Fruit fly (Drosophila melanogaster) whole organism, embryonic: Measurements from ENCODE around the gene PIG-U.

ENCODE experiments used
- Abd-B ChIP-seq: fragments of 200-800 bp; sonication (Bioruptor generic); optimal IDR thresholded peaks from 2 replicates; lab custom pipeline; 2018; ENCODE audit warnings: missing biosample characterization, mild to moderate bottlenecking, missing genetic modification characterization, moderate library complexity
- Aef1 ChIP-seq: fragments of 200-800 bp; sonication (Bioruptor generic); IDR thresholded peaks from 3 replicates; pipeline ENCODE4 v1.3.6; 2022; ENCODE audit warnings: missing biosample characterization, missing genetic modification characterization
- CG10366 ChIP-seq: fragments of 200-800 bp; sonication (Bioruptor generic); IDR thresholded peaks from 2 replicates; pipeline ENCODE4 v1.3.6; 2022; ENCODE audit warnings: missing biosample characterization, missing genetic modification characterization
- CG10462 ChIP-seq: fragments of 200-800 bp; sonication (Bioruptor generic); optimal IDR thresholded peaks from 2 replicates; lab custom pipeline; 2016; ENCODE audit warnings: missing biosample characterization, missing genetic modification characterization
- CG11695 ChIP-seq: fragments of 200-800 bp; sonication (Bioruptor generic); IDR thresholded peaks from 3 replicates; pipeline ENCODE4 v1.3.6; 2022; ENCODE audit warnings: missing biosample characterization, missing genetic modification characterization
- CG12155 ChIP-seq: fragments of 200-800 bp; sonication (Bioruptor generic); optimal IDR thresholded peaks from 3 replicates; lab custom pipeline; 2016; ENCODE audit warnings: missing biosample characterization, missing genetic modification characterization
- CG14441 ChIP-seq: fragments of 200-800 bp; sonication (Bioruptor generic); IDR thresholded peaks from 2 replicates; pipeline ENCODE4 v1.3.6; 2022; ENCODE audit warnings: missing biosample characterization, missing genetic modification characterization
- CG14860 ChIP-seq: fragments of 200-800 bp; sonication (Bioruptor generic); IDR thresholded peaks from 3 replicates; pipeline ENCODE4 v1.3.6; 2022; ENCODE audit warnings: missing biosample characterization, missing genetic modification characterization; ENCODE audit not compliant: partially characterized antibody
- CG15073 ChIP-seq: fragments of 200-800 bp; sonication (Bioruptor generic); optimal IDR thresholded peaks from 2 replicates; lab custom pipeline; 2016; ENCODE audit warnings: missing biosample characterization, missing genetic modification characterization
- CG1647 ChIP-seq: fragments of 200-800 bp; sonication (Bioruptor generic); optimal IDR thresholded peaks from 3 replicates; lab custom pipeline; 2016; ENCODE audit warnings: missing biosample characterization, missing genetic modification characterization
- CG16813 ChIP-seq: fragments of 200-800 bp; sonication (Bioruptor generic); IDR thresholded peaks from 3 replicates; pipeline ENCODE4 v1.3.6; 2022; ENCODE audit warnings: missing biosample characterization, missing genetic modification characterization; ENCODE audit not compliant: partially characterized antibody
- CG18476 ChIP-seq: fragments of 200-800 bp; sonication (Bioruptor generic); optimal IDR thresholded peaks from 2 replicates; lab custom pipeline; 2016; ENCODE audit warnings: missing biosample characterization, mild to moderate bottlenecking, missing genetic modification characterization
- CG18764 ChIP-seq: fragments of 200-800 bp; sonication (Bioruptor generic); optimal IDR thresholded peaks from 3 replicates; lab custom pipeline; 2016; ENCODE audit warnings: missing biosample characterization, missing genetic modification characterization
- CG2120 ChIP-seq: fragments of 200-800 bp; sonication (Bioruptor generic); optimal IDR thresholded peaks from 3 replicates; lab custom pipeline; 2016; ENCODE audit warnings: missing biosample characterization, missing genetic modification characterization
- CG30403 ChIP-seq: fragments of 200-800 bp; sonication (Bioruptor generic); optimal IDR thresholded peaks from 3 replicates; lab custom pipeline; 2016; ENCODE audit warnings: missing biosample characterization, missing genetic modification characterization
- CG31365 ChIP-seq: fragments of 200-800 bp; sonication (Bioruptor generic); optimal IDR thresholded peaks from 2 replicates; lab custom pipeline; 2018; ENCODE audit warnings: missing biosample characterization, mild to moderate bottlenecking, missing genetic modification characterization
- CG32532 ChIP-seq: fragments of 200-800 bp; sonication (Bioruptor generic); IDR thresholded peaks from 2 replicates; pipeline ENCODE4 v1.3.6; 2022; ENCODE audit warnings: missing biosample characterization, missing genetic modification characterization
- CG32767 ChIP-seq: fragments of 200-800 bp; sonication (Bioruptor generic); IDR thresholded peaks from 2 replicates; pipeline ENCODE4 v1.3.6; 2022; ENCODE audit warnings: missing biosample characterization, missing genetic modification characterization
- CG7928 ChIP-seq: fragments of 200-800 bp; sonication (Bioruptor generic); optimal IDR thresholded peaks from 2 replicates; lab custom pipeline; 2017; ENCODE audit warnings: missing biosample characterization, mild to moderate bottlenecking, missing genetic modification characterization
- CkIIα-i1 ChIP-seq: fragments of 200-800 bp; sonication (Bioruptor generic); IDR thresholded peaks from 2 replicates; pipeline ENCODE4 v1.3.6; 2022; ENCODE audit warnings: missing biosample characterization, missing genetic modification characterization
- CoRest ChIP-seq: fragments of 200-800 bp; sonication (Bioruptor generic); optimal IDR thresholded peaks from 3 replicates; lab custom pipeline; 2018; ENCODE audit warnings: missing biosample characterization, mild to moderate bottlenecking, missing genetic modification characterization, moderate library complexity
- CrebB ChIP-seq: fragments of 200-800 bp; sonication (Bioruptor generic); optimal IDR thresholded peaks from 3 replicates; lab custom pipeline; 2018; ENCODE audit warnings: missing biosample characterization, mild to moderate bottlenecking, missing genetic modification characterization
- Ets97D ChIP-seq: fragments of 200-800 bp; sonication (Bioruptor generic); optimal IDR thresholded peaks from 3 replicates; lab custom pipeline; 2016; ENCODE audit warnings: missing biosample characterization, missing genetic modification characterization
- Gsc ChIP-seq: fragments of 200-800 bp; sonication (Bioruptor generic); IDR thresholded peaks from 2 replicates; pipeline ENCODE4 v1.3.6; 2022; ENCODE audit warnings: missing biosample characterization, missing genetic modification characterization
- HHEX ChIP-seq: fragments of 200-800 bp; sonication (Bioruptor generic); optimal IDR thresholded peaks from 3 replicates; lab custom pipeline; 2017; ENCODE audit warnings: missing biosample characterization, mild to moderate bottlenecking, missing genetic modification characterization, missing genetic modification reagents
- Hey ChIP-seq: fragments of 200-800 bp; sonication (Bioruptor generic); optimal IDR thresholded peaks from 3 replicates; lab custom pipeline; 2018; ENCODE audit warnings: missing biosample characterization, mild to moderate bottlenecking, missing genetic modification characterization
- HmgD ChIP-seq: fragments of 200-800 bp; sonication (Bioruptor generic); optimal IDR thresholded peaks from 3 replicates; lab custom pipeline; 2016; ENCODE audit warnings: missing biosample characterization, missing genetic modification characterization
- HmgZ ChIP-seq: fragments of 200-800 bp; sonication (Bioruptor generic); optimal IDR thresholded peaks from 2 replicates; lab custom pipeline; 2018; ENCODE audit warnings: missing biosample characterization, mild to moderate bottlenecking, missing genetic modification characterization
- Kr ChIP-seq: fragments of 200-800 bp; sonication (Bioruptor generic); optimal IDR thresholded peaks from 2 replicates; lab custom pipeline; 2017; ENCODE audit warnings: missing biosample characterization, mild to moderate bottlenecking, missing genetic modification characterization
- Rfx ChIP-seq: fragments of 200-800 bp; sonication (Bioruptor generic); IDR thresholded peaks from 2 replicates; pipeline ENCODE4 v1.3.6; 2022; ENCODE audit warnings: missing biosample characterization, missing genetic modification characterization
- Stat92E ChIP-seq, 3 experiments: fragments of >200 bp in 2 of 3; fragments of 200-800 bp in 1 of 3; sonication (Bioruptor generic) in 1 of 3; optimal IDR thresholded peaks; 2 replicates each; lab custom pipeline; 2017 to 2019; ENCODE audit warnings: missing biosample characterization in 3 of 3, missing genetic modification characterization in 3 of 3, mild to moderate bottlenecking in 1 of 3, moderate library complexity in 1 of 3
- Xrp1 ChIP-seq: fragments of 200-800 bp; sonication (Bioruptor generic); IDR thresholded peaks from 2 replicates; pipeline ENCODE4 v1.3.6; 2022; ENCODE audit warnings: missing biosample characterization, missing genetic modification characterization
- bigmax ChIP-seq: fragments of 200-800 bp; sonication (Bioruptor generic); optimal IDR thresholded peaks from 2 replicates; lab custom pipeline; 2018; ENCODE audit warnings: missing biosample characterization, mild to moderate bottlenecking, missing genetic modification characterization
- bowl ChIP-seq: fragments of 200-800 bp; sonication (Bioruptor generic); IDR thresholded peaks from 2 replicates; pipeline ENCODE4 v1.3.6; 2022; ENCODE audit warnings: missing biosample characterization, missing genetic modification characterization
- crc ChIP-seq: fragments of 200-800 bp; sonication (Bioruptor generic); optimal IDR thresholded peaks from 2 replicates; lab custom pipeline; 2016; ENCODE audit warnings: missing biosample characterization, missing genetic modification characterization
- dmrt11E ChIP-seq: fragments of 200-800 bp; sonication (Bioruptor generic); optimal IDR thresholded peaks from 3 replicates; lab custom pipeline; 2018; ENCODE audit warnings: missing biosample characterization, mild to moderate bottlenecking, missing genetic modification characterization, moderate library complexity
- dysf ChIP-seq: fragments of 200-800 bp; sonication (Bioruptor generic); IDR thresholded peaks from 3 replicates; pipeline ENCODE4 v1.3.6; 2022; ENCODE audit warnings: missing biosample characterization, missing genetic modification characterization
- grn ChIP-seq: fragments of 200-800 bp; sonication (Bioruptor generic); optimal IDR thresholded peaks from 3 replicates; lab custom pipeline; 2017; ENCODE audit warnings: missing biosample characterization, missing genetic modification characterization
- inv ChIP-seq: fragments of 200-800 bp; sonication (Bioruptor generic); IDR thresholded peaks from 2 replicates; pipeline ENCODE4 v1.3.6; 2022; ENCODE audit warnings: missing biosample characterization, missing genetic modification characterization; ENCODE audit not compliant: partially characterized antibody
- lilli ChIP-seq: fragments of 200-800 bp; sonication (Bioruptor generic); optimal IDR thresholded peaks from 3 replicates; lab custom pipeline; 2016; ENCODE audit warnings: missing biosample characterization, missing genetic modification characterization
- nom ChIP-seq: fragments of 200-800 bp; sonication (Bioruptor generic); optimal IDR thresholded peaks from 2 replicates; lab custom pipeline; 2017; ENCODE audit warnings: missing biosample characterization, missing genetic modification characterization, mild to moderate bottlenecking, moderate library complexity, missing genetic modification reagents
- p53 ChIP-seq: fragments of 200-800 bp; sonication (Bioruptor generic); optimal IDR thresholded peaks from 2 replicates; lab custom pipeline; 2016; ENCODE audit warnings: missing biosample characterization, missing genetic modification characterization
- pzg ChIP-seq: fragments of 200-800 bp; sonication (Bioruptor generic); optimal IDR thresholded peaks from 3 replicates; lab custom pipeline; 2018; ENCODE audit warnings: missing biosample characterization, mild to moderate bottlenecking, missing genetic modification characterization, moderate library complexity
- ranshi ChIP-seq: fragments of 200-800 bp; sonication (Bioruptor generic); IDR thresholded peaks from 2 replicates; pipeline ENCODE4 v1.3.6; 2022; ENCODE audit warnings: missing biosample characterization, missing genetic modification characterization
- rib ChIP-seq: fragments of 200-800 bp; sonication (Bioruptor generic); IDR thresholded peaks from 2 replicates; pipeline ENCODE4 v1.3.6; 2022; ENCODE audit warnings: missing biosample characterization, missing genetic modification characterization
- schlank ChIP-seq: fragments of 200-800 bp; sonication (Bioruptor generic); optimal IDR thresholded peaks from 2 replicates; lab custom pipeline; 2018; ENCODE audit warnings: missing biosample characterization, mild to moderate bottlenecking, missing genetic modification characterization
- seq ChIP-seq: fragments of 200-800 bp; sonication (Bioruptor generic); IDR thresholded peaks from 2 replicates; pipeline ENCODE4 v1.3.6; 2022; ENCODE audit warnings: missing biosample characterization, missing genetic modification characterization
- stc ChIP-seq: fragments of 200-800 bp; sonication (Bioruptor generic); IDR thresholded peaks from 2 replicates; pipeline ENCODE4 v1.3.6; 2022; ENCODE audit warnings: missing biosample characterization, missing genetic modification characterization
- sug ChIP-seq: fragments of 200-800 bp; optimal IDR thresholded peaks from 2 replicates; lab custom pipeline; 2019; ENCODE audit warnings: missing biosample characterization, mild to moderate bottlenecking, missing genetic modification characterization, moderate library complexity
- tna ChIP-seq: fragments of 200-800 bp; sonication (Bioruptor generic); IDR thresholded peaks from 2 replicates; pipeline ENCODE4 v1.3.6; 2022; ENCODE audit warnings: missing biosample characterization, missing genetic modification characterization; ENCODE audit not compliant: partially characterized antibody
- vvl ChIP-seq: fragments of 200-800 bp; sonication (Bioruptor generic); IDR thresholded peaks from 2 replicates; pipeline ENCODE4 v1.3.6; 2022; ENCODE audit warnings: missing biosample characterization, missing genetic modification characterization
- z ChIP-seq: fragments of 200-800 bp; sonication (Bioruptor generic); IDR thresholded peaks from 3 replicates; pipeline ENCODE4 v1.3.6; 2022; ENCODE audit warnings: missing biosample characterization, missing genetic modification characterization

The PIG-U gene

dm6 chr2L:8511723-8512122, 3.2 kb upstream of the PIG-U start, which contains the start of gene CG13096 (continued):
- TF ChIP-seq CoRest (tag; lab: Kevin White, UChicago) (peak; percentile 64), CG31365 (no peak), CG16813 (GFP tag; lab: Robert Waterston, UW) (peak; percentile 98), nom (GFP tag; lab: Kevin White, UChicago) (no peak), Rfx (peak; percentile 66), Hey (tag; lab: Kevin White, UChicago) (no peak), Abd-B (GFP tag; lab: Kevin White, UChicago) (peak; percentile 55), CG32532 (GFP tag; lab: Robert Waterston, UW) (no peak), p53 (peak; percentile 9), CG14860 (GFP tag; lab: Robert Waterston, UW) (peak; percentile 96), CG10366 (GFP tag; lab: Robert Waterston, UW) (no peak), inv (GFP tag; lab: Robert Waterston, UW) (peak; percentile 97), stc (GFP tag; lab: Robert Waterston, UW) (no peak), sug (no peak), Stat92E (GFP tag; optimal IDR thresholded peaks at IDR 0.05; lab: Kevin White, UChicago) (peak in 1 of 3 experiments; percentile 44), tna (peak; percentile 97), rib (no peak), Gsc (GFP tag; lab: Robert Waterston, UW) (no peak), crc (GFP tag; lab: Kevin White, UChicago) (no peak), bowl (no peak), CG14441 (no peak), lilli (peak; percentile 47), schlank (tag; lab: Kevin White, UChicago) (no peak), CG15073 (GFP tag; lab: Kevin White, UChicago) (no peak), Ets97D (GFP tag; lab: Kevin White, UChicago) (peak; percentile 91), CG18764 (GFP tag; lab: Kevin White, UChicago) (no peak), ranshi (GFP tag; lab: Robert Waterston, UW) (no peak), grn (GFP tag; lab: Kevin White, UChicago) (no peak), CkIIα-i1 (no peak), CG30403 (GFP tag; lab: Kevin White, UChicago) (no peak), CG32767 (GFP tag; lab: Robert Waterston, UW) (no peak), CG10462 (GFP tag; lab: Kevin White, UChicago) (peak; percentile 30), CrebB (tag; lab: Kevin White, UChicago) (peak; percentile 6), HmgZ (peak; percentile 86), Kr (no peak), Xrp1 (GFP tag; lab: Robert Waterston, UW) (0 out of 2 replicates have a peak, but pooled peaks have one; percentile 14), pzg (GFP tag; lab: Kevin White, UChicago) (peak; percentile 99), CG1647 (GFP tag; lab: Kevin White, UChicago) (no peak), dmrt11E (tag; lab: Kevin White, UChicago) (no peak), Aef1 (GFP tag; lab: Robert Waterston, UW) (no peak), CG11695 (GFP tag; lab: Robert Waterston, UW) (no peak), seq (GFP tag; lab: Robert Waterston, UW) (no peak), CG2120 (peak; percentile 48), CG12155 (GFP tag; lab: Kevin White, UChicago) (peak; percentile 21), dysf (GFP tag; lab: Robert Waterston, UW) (no peak), z (GFP tag; lab: Robert Waterston, UW) (no peak), CG18476 (no peak), HmgD (GFP tag; lab: Kevin White, UChicago) (peak; percentile 83), vvl (GFP tag; lab: Robert Waterston, UW) (no peak; the same call in 1 of the 2 replicates), CG7928 (peak; percentile 81), HHEX (no peak), bigmax (GFP tag; lab: Kevin White, UChicago) (peak; percentile 50)
